Fruit fly (Drosophila melanogaster): Measurements from ENCODE around the gene snRNP-U1-70K.
A peak's percentile ranks its signal among the peaks of the same experiment; 100 is the strongest.

snRNP-U1-70K gene

dm6 chr2L:6967422-6968012 is 4.0 kb downstream of the snRNP-U1-70K start, which contains the start of gene Sumo (continued):
- TF ChIP-seq CG31224 (GFP tag; IDR thresholded peaks at IDR 0.05) (no peak), zen (tag; optimal IDR thresholded peaks at IDR 0.05) (peak; percentile 49), slbo (GFP tag; IDR thresholded peaks at IDR 0.05) (peak; percentile 53), CG4707 (GFP tag; optimal IDR thresholded peaks at IDR 0.05) (no peak), CG18619 (GFP tag; optimal IDR thresholded peaks at IDR 0.05) (peak; percentile 15), CG17829 (tag; optimal IDR thresholded peaks at IDR 0.05) (peak; percentile 32), H15 (GFP tag; IDR thresholded peaks at IDR 0.05) (0 out of 3 replicates have a peak, but pooled peaks have one; percentile 8), Doc3 (GFP tag; IDR thresholded peaks at IDR 0.05; ENCODE audit: partially characterized antibody) (peak; percentile 80), ftz-f1 (GFP tag; optimal IDR thresholded peaks at IDR 0.05) (no peak), Dek (tag; optimal IDR thresholded peaks at IDR 0.05) (peak; percentile 42), vvl (GFP tag; IDR thresholded peaks at IDR 0.05) (peak; percentile 10; the same call in 1 of the 2 replicates), MESR4 (GFP tag; optimal IDR thresholded peaks at IDR 0.05) (peak; percentile 81), CG8290 (GFP tag; optimal IDR thresholded peaks at IDR 0.05) (peak; percentile 17), CG8290 (tag; optimal IDR thresholded peaks at IDR 0.05) (peak in 1 of 2 experiments; percentile 80), CG34422 (GFP tag; IDR thresholded peaks at IDR 0.05) (peak; percentile 51; the same call in 1 of the 3 replicates), BEAF-32 (GFP tag; optimal IDR thresholded peaks at IDR 0.05) (peak; percentile 98), az2 (GFP tag; optimal IDR thresholded peaks at IDR 0.05) (peak; percentile 9), ato (GFP tag; IDR thresholded peaks at IDR 0.05; ENCODE audit: partially characterized antibody) (peak; percentile 100), CG16815 (GFP tag; optimal IDR thresholded peaks at IDR 0.05) (peak; percentile 16), CG13287 (GFP tag; IDR thresholded peaks at IDR 0.05; ENCODE audit: partially characterized antibody) (peak; percentile 94), CG2129 (GFP tag; IDR thresholded peaks at IDR 0.05; ENCODE audit: partially characterized antibody) (peak; percentile 93), Meics (GFP tag; optimal IDR thresholded peaks at IDR 0.05) (peak; percentile 25), psq (GFP tag; optimal IDR thresholded peaks at IDR 0.05) (no peak), CG14441 (GFP tag; IDR thresholded peaks at IDR 0.05) (peak; percentile 56), hbn (GFP tag; IDR thresholded peaks at IDR 0.05; ENCODE audit: partially characterized antibody) (peak; percentile 96), Rfx (GFP tag; IDR thresholded peaks at IDR 0.05) (peak; percentile 76), aop (GFP tag; IDR thresholded peaks at IDR 0.05) (no peak), Opbp (GFP tag; IDR thresholded peaks at IDR 0.05; ENCODE audit: partially characterized antibody) (peak; percentile 100), ase (GFP tag; IDR thresholded peaks at IDR 0.05) (no peak), CG8359 (GFP tag; optimal IDR thresholded peaks at IDR 0.05; ENCODE audit: borderline replicate concordance) (no peak), zen2 (GFP tag; IDR thresholded peaks at IDR 0.05; ENCODE audit: partially characterized antibody) (peak; percentile 99), Scr (GFP tag; IDR thresholded peaks at IDR 0.05; ENCODE audit: partially characterized antibody) (peak; percentile 96), NFAT (GFP tag; IDR thresholded peaks at IDR 0.05) (peak; percentile 86), pita (GFP tag; optimal IDR thresholded peaks at IDR 0.05) (no peak), inv (GFP tag; IDR thresholded peaks at IDR 0.05; ENCODE audit: partially characterized antibody) (peak; percentile 100), D19A (tag; optimal IDR thresholded peaks at IDR 0.05) (peak; percentile 9), CG12744 (GFP tag; optimal IDR thresholded peaks at IDR 0.05) (no peak), gsb (GFP tag; IDR thresholded peaks at IDR 0.05) (peak; percentile 5; the same call in 1 of the 2 replicates), sens-2 (GFP tag; IDR thresholded peaks at IDR 0.05) (no peak), jing (GFP tag; optimal IDR thresholded peaks at IDR 0.05) (no peak), unc-4 (GFP tag; IDR thresholded peaks at IDR 0.05; ENCODE audit: partially characterized antibody) (peak; percentile 93), CG9817 (tag; optimal IDR thresholded peaks at IDR 0.05) (peak; percentile 27), CG11456 (GFP tag; IDR thresholded peaks at IDR 0.05) (peak; percentile 74; the same call in 2 of the 3 replicates), CG18764 (GFP tag; optimal IDR thresholded peaks at IDR 0.05) (no peak), CG10366 (GFP tag; IDR thresholded peaks at IDR 0.05) (no peak), ken (GFP tag; IDR thresholded peaks at IDR 0.05) (peak; percentile 16; the same call in 1 of the 3 replicates), vnd (GFP tag; IDR thresholded peaks at IDR 0.05; ENCODE audit: partially characterized antibody) (peak; percentile 99), sug (tag; optimal IDR thresholded peaks at IDR 0.05) (peak; percentile 23), CG10147 (GFP tag; optimal IDR thresholded peaks at IDR 0.05) (peak; percentile 42)
